Fruit fly (Drosophila melanogaster) whole organism, embryonic: ENCODE data around the gene Syp.

ENCODE experiments used
- ATbp ChIP-seq: fragments of 200-800 bp; sonication (Bioruptor generic); optimal IDR thresholded peaks from 2 replicates; lab custom pipeline; 2017; ENCODE audit warnings: missing biosample characterization, mild to moderate bottlenecking, missing genetic modification characterization, missing genetic modification reagents
- Atf6 ChIP-seq: fragments of 200-800 bp; sonication (Bioruptor generic); IDR thresholded peaks from 2 replicates; pipeline ENCODE4 v1.3.6; 2022; ENCODE audit warnings: missing biosample characterization, missing genetic modification characterization
- B-H1 ChIP-seq: fragments of 200-800 bp; sonication (Bioruptor generic); IDR thresholded peaks from 3 replicates; pipeline ENCODE4 v1.3.6; 2022; ENCODE audit warnings: missing biosample characterization, missing genetic modification characterization
- Bdp1 ChIP-seq: fragments of 200-800 bp; sonication (Bioruptor generic); optimal IDR thresholded peaks from 3 replicates; lab custom pipeline; 2016; ENCODE audit warnings: missing biosample characterization, missing genetic modification characterization
- Blimp-1 ChIP-seq: fragments of 200-800 bp; sonication (Bioruptor generic); optimal IDR thresholded peaks from 3 replicates; lab custom pipeline; 2018; ENCODE audit warnings: missing biosample characterization, missing genetic modification characterization, mild to moderate bottlenecking, moderate library complexity, missing genetic modification reagents
- CG10274 ChIP-seq: fragments of 200-800 bp; sonication (Bioruptor generic); optimal IDR thresholded peaks from 3 replicates; lab custom pipeline; 2017; ENCODE audit warnings: missing biosample characterization, mild to moderate bottlenecking, missing genetic modification characterization
- CG11093 ChIP-seq: fragments of 200-800 bp; sonication (Bioruptor generic); IDR thresholded peaks from 3 replicates; pipeline ENCODE4 v1.3.6; 2022; ENCODE audit warnings: missing biosample characterization, missing genetic modification characterization
- CG15073 ChIP-seq: fragments of 200-800 bp; sonication (Bioruptor generic); optimal IDR thresholded peaks from 2 replicates; lab custom pipeline; 2016; ENCODE audit warnings: missing biosample characterization, missing genetic modification characterization
- CG1602 ChIP-seq: fragments of 200-800 bp; sonication (Bioruptor generic); optimal IDR thresholded peaks from 3 replicates; lab custom pipeline; 2016; ENCODE audit warnings: missing biosample characterization, missing genetic modification characterization
- CG16863 ChIP-seq: fragments of 200-800 bp; sonication (Bioruptor generic); optimal IDR thresholded peaks from 3 replicates; lab custom pipeline; 2016; ENCODE audit warnings: missing biosample characterization, missing genetic modification characterization
- CG17328 ChIP-seq: fragments of 200-800 bp; sonication (Bioruptor generic); IDR thresholded peaks from 2 replicates; pipeline ENCODE4 v1.3.6; 2022; ENCODE audit warnings: missing biosample characterization, missing genetic modification characterization
- CG17359 ChIP-seq: fragments of 200-800 bp; sonication (Bioruptor generic); optimal IDR thresholded peaks from 3 replicates; lab custom pipeline; 2018; ENCODE audit warnings: missing biosample characterization, mild to moderate bottlenecking, missing genetic modification characterization, moderate library complexity
- CG2116 ChIP-seq: fragments of 200-800 bp; sonication (Bioruptor generic); optimal IDR thresholded peaks from 3 replicates; lab custom pipeline; 2018; ENCODE audit warnings: missing biosample characterization, mild to moderate bottlenecking, missing genetic modification characterization
- CG2889 ChIP-seq: fragments of 200-800 bp; sonication (Bioruptor generic); IDR thresholded peaks from 3 replicates; pipeline ENCODE4 v1.3.6; 2022; ENCODE audit warnings: missing biosample characterization, missing genetic modification characterization
- CG4820 ChIP-seq: fragments of 200-800 bp; sonication (Bioruptor generic); optimal IDR thresholded peaks from 3 replicates; lab custom pipeline; 2016; ENCODE audit warnings: missing biosample characterization, missing genetic modification characterization
- CG7786 ChIP-seq: fragments of 200-800 bp; sonication (Bioruptor generic); optimal IDR thresholded peaks from 2 replicates; lab custom pipeline; 2016; ENCODE audit warnings: missing biosample characterization, missing genetic modification characterization
- CG8290 ChIP-seq, 3 experiments: fragments of 200-800 bp; sonication (Bioruptor generic); optimal IDR thresholded peaks; 2 replicates each; lab custom pipeline; 2016 to 2019; ENCODE audit warnings: missing biosample characterization in 3 of 3, missing genetic modification characterization in 3 of 3, mild to moderate bottlenecking in 2 of 3, moderate library complexity in 1 of 3
- CG8359 ChIP-seq: fragments of 200-800 bp; sonication (Bioruptor generic); optimal IDR thresholded peaks from 2 replicates; lab custom pipeline; 2017; ENCODE audit warnings: missing biosample characterization, mild to moderate bottlenecking, missing genetic modification characterization, borderline replicate concordance
- CG9215 ChIP-seq: fragments of 200-800 bp; sonication (Bioruptor generic); IDR thresholded peaks from 2 replicates; pipeline ENCODE4 v1.3.6; 2022; ENCODE audit warnings: missing biosample characterization, missing genetic modification characterization
- Chrac-16 ChIP-seq: fragments of 200-800 bp; sonication (Bioruptor generic); optimal IDR thresholded peaks from 3 replicates; lab custom pipeline; 2016; ENCODE audit warnings: missing biosample characterization, missing genetic modification characterization
- Dip3 ChIP-seq: fragments of 200-800 bp; sonication (Bioruptor generic); optimal IDR thresholded peaks from 3 replicates; lab custom pipeline; 2016; ENCODE audit warnings: missing biosample characterization, missing genetic modification characterization
- Elba2 ChIP-seq: fragments of 200-800 bp; sonication (Bioruptor generic); optimal IDR thresholded peaks from 3 replicates; lab custom pipeline; 2016; ENCODE audit warnings: missing biosample characterization, missing genetic modification characterization
- H2.0 ChIP-seq: fragments of 200-800 bp; sonication (Bioruptor generic); IDR thresholded peaks from 2 replicates; pipeline ENCODE4 v1.3.6; 2022; ENCODE audit warnings: missing biosample characterization, missing genetic modification characterization
- Kr ChIP-seq: fragments of 200-800 bp; sonication (Bioruptor generic); optimal IDR thresholded peaks from 2 replicates; lab custom pipeline; 2017; ENCODE audit warnings: missing biosample characterization, mild to moderate bottlenecking, missing genetic modification characterization
- PHDP ChIP-seq: fragments of 200-800 bp; sonication (Bioruptor generic); optimal IDR thresholded peaks from 3 replicates; lab custom pipeline; 2018; ENCODE audit warnings: missing biosample characterization, mild to moderate bottlenecking, missing genetic modification characterization, moderate library complexity
- Ptx1 ChIP-seq: fragments of 200-800 bp; sonication (Bioruptor generic); IDR thresholded peaks from 2 replicates; pipeline ENCODE4 v1.3.6; 2022; ENCODE audit warnings: missing biosample characterization, missing genetic modification characterization
- cad ChIP-seq: fragments of >200 bp; optimal IDR thresholded peaks from 2 replicates; lab custom pipeline; 2017; ENCODE audit warnings: missing biosample characterization, missing genetic modification characterization
- cato ChIP-seq: fragments of 200-800 bp; sonication (Bioruptor generic); optimal IDR thresholded peaks from 2 replicates; lab custom pipeline; 2016; ENCODE audit warnings: missing biosample characterization, missing genetic modification characterization, borderline replicate concordance
- corto ChIP-seq: fragments of 200-800 bp; sonication (Bioruptor generic); optimal IDR thresholded peaks from 2 replicates; lab custom pipeline; 2016; ENCODE audit warnings: missing biosample characterization, mild to moderate bottlenecking, missing genetic modification characterization, moderate library complexity
- cwo ChIP-seq: fragments of 200-800 bp; sonication (Bioruptor generic); optimal IDR thresholded peaks from 3 replicates; lab custom pipeline; 2017; ENCODE audit warnings: missing biosample characterization, missing genetic modification characterization, mild to moderate bottlenecking, moderate library complexity, missing genetic modification reagents
- exex ChIP-seq: fragments of 200-800 bp; sonication (Bioruptor generic); optimal IDR thresholded peaks from 4 replicates; lab custom pipeline; 2018; ENCODE audit warnings: missing biosample characterization, mild to moderate bottlenecking, missing genetic modification characterization, moderate library complexity
- eyg ChIP-seq: fragments of 200-800 bp; sonication (Bioruptor generic); optimal IDR thresholded peaks from 3 replicates; lab custom pipeline; 2016; ENCODE audit warnings: missing biosample characterization, missing genetic modification characterization
- ham ChIP-seq: fragments of 200-800 bp; sonication (Bioruptor generic); IDR thresholded peaks from 2 replicates; pipeline ENCODE4 v1.3.6; 2022; ENCODE audit warnings: missing biosample characterization, missing genetic modification characterization
- hb ChIP-seq: fragments of 200-800 bp; sonication (Bioruptor generic); IDR thresholded peaks from 3 replicates; pipeline ENCODE4 v1.3.6; 2022; ENCODE audit warnings: missing biosample characterization, missing genetic modification characterization; ENCODE audit not compliant: partially characterized antibody
- jigr1 ChIP-seq: fragments of 200-800 bp; sonication (Bioruptor generic); IDR thresholded peaks from 3 replicates; pipeline ENCODE4 v1.3.6; 2022; ENCODE audit warnings: missing biosample characterization, missing genetic modification characterization
- jing ChIP-seq: fragments of 200-800 bp; sonication (Bioruptor generic); optimal IDR thresholded peaks from 2 replicates; lab custom pipeline; 2018; ENCODE audit warnings: missing biosample characterization, mild to moderate bottlenecking, missing genetic modification characterization
- lov ChIP-seq, 2 experiments: fragments of 200-800 bp in 1 of 2; fragments of >200 bp in 1 of 2; sonication (Bioruptor generic) in 1 of 2; IDR thresholded peaks in 1 of 2; optimal IDR thresholded peaks in 1 of 2; 2 replicates in 1 of 2; 3 replicates in 1 of 2; pipeline versions ENCODE4 v1.3.6 to Lab custom; 2017 to 2022; ENCODE audit warnings: missing biosample characterization in 1 of 2, missing genetic modification characterization in 1 of 2
- nau ChIP-seq: fragments of 200-800 bp; sonication (Bioruptor generic); optimal IDR thresholded peaks from 3 replicates; lab custom pipeline; 2017; ENCODE audit warnings: missing biosample characterization, mild to moderate bottlenecking, missing genetic modification characterization, missing genetic modification reagents
- nerfin-1 ChIP-seq: fragments of 200-800 bp; sonication (Bioruptor generic); optimal IDR thresholded peaks from 3 replicates; lab custom pipeline; 2019; ENCODE audit warnings: missing biosample characterization, mild to moderate bottlenecking, missing genetic modification characterization, moderate library complexity
- nerfin-2 ChIP-seq: fragments of 200-800 bp; sonication (Bioruptor generic); IDR thresholded peaks from 2 replicates; pipeline ENCODE4 v1.3.6; 2022; ENCODE audit warnings: missing biosample characterization, missing genetic modification characterization; ENCODE audit not compliant: partially characterized antibody
- odd ChIP-seq: fragments of 200-800 bp; sonication (Bioruptor generic); optimal IDR thresholded peaks from 2 replicates; lab custom pipeline; 2017; ENCODE audit warnings: missing biosample characterization, mild to moderate bottlenecking, missing genetic modification characterization
- pzg ChIP-seq: fragments of 200-800 bp; sonication (Bioruptor generic); optimal IDR thresholded peaks from 3 replicates; lab custom pipeline; 2018; ENCODE audit warnings: missing biosample characterization, mild to moderate bottlenecking, missing genetic modification characterization, moderate library complexity
- rib ChIP-seq: fragments of 200-800 bp; sonication (Bioruptor generic); IDR thresholded peaks from 2 replicates; pipeline ENCODE4 v1.3.6; 2022; ENCODE audit warnings: missing biosample characterization, missing genetic modification characterization
- stc ChIP-seq: fragments of 200-800 bp; sonication (Bioruptor generic); IDR thresholded peaks from 2 replicates; pipeline ENCODE4 v1.3.6; 2022; ENCODE audit warnings: missing biosample characterization, missing genetic modification characterization
- tin ChIP-seq: fragments of 200-800 bp; sonication (Bioruptor generic); optimal IDR thresholded peaks from 3 replicates; lab custom pipeline; 2016; ENCODE audit warnings: missing biosample characterization, missing genetic modification characterization
- toy ChIP-seq: fragments of 200-800 bp; sonication (Bioruptor generic); IDR thresholded peaks from 2 replicates; pipeline ENCODE4 v1.3.6; 2022; ENCODE audit warnings: missing biosample characterization, missing genetic modification characterization
- trem ChIP-seq: fragments of 200-800 bp; optimal IDR thresholded peaks from 3 replicates; lab custom pipeline; 2019; ENCODE audit warnings: missing biosample characterization, mild to moderate bottlenecking, missing genetic modification characterization, moderate library complexity
- trh ChIP-seq: fragments of 200-800 bp; sonication (Bioruptor generic); optimal IDR thresholded peaks from 2 replicates; lab custom pipeline; 2016; ENCODE audit warnings: missing biosample characterization, missing genetic modification characterization
- wek ChIP-seq: fragments of 200-800 bp; sonication (Bioruptor generic); optimal IDR thresholded peaks from 3 replicates; lab custom pipeline; 2018; ENCODE audit warnings: missing biosample characterization, mild to moderate bottlenecking, missing genetic modification characterization, moderate library complexity
- yki ChIP-seq: fragments of >200 bp; optimal IDR thresholded peaks from 3 replicates; lab custom pipeline; 2018
- zf30C ChIP-seq: fragments of 200-800 bp; sonication (Bioruptor generic); optimal IDR thresholded peaks from 3 replicates; lab custom pipeline; 2018; ENCODE audit warnings: missing biosample characterization, mild to moderate bottlenecking, missing genetic modification characterization

The Syp gene

DNA sequence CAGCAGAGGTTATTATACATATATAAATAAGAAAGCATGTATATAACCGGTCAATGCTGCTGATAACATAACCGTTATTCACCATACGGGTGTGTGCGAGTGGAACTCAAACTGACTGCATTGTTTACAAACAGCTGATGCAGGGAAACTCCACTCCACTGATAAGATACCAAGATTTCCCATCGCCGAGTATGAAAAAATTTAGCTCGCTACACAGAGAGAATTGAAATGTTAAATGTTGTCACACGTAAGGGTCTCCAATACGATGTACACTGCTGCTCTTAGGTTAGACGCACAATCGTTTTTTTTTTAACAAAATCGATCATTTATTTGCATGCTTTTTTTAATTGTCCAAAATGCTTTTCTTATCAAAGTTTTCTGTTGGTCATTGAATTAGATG is 77.1 kb downstream of the Syp start (continued):
- TF ChIP-seq rib (GFP tag; lab: Robert Waterston, UW) (no peak), H2.0 (GFP tag; lab: Robert Waterston, UW) (no peak; the same call in 1 of the 2 replicates), CG8290 (GFP tag; optimal IDR thresholded peaks at IDR 0.05; lab: Kevin White, UChicago) (no peak), CG8290 (tag; optimal IDR thresholded peaks at IDR 0.05; lab: Kevin White, UChicago) (no peak), Blimp-1 (GFP tag; lab: Kevin White, UChicago) (peak; percentile 32), nau (GFP tag; lab: Kevin White, UChicago) (no peak), tin (GFP tag; lab: Kevin White, UChicago) (no peak), Atf6 (GFP tag; lab: Robert Waterston, UW) (peak; percentile 32; the same call in 1 of the 2 replicates), wek (no peak), ham (no peak), CG16863 (no peak), B-H1 (GFP tag; lab: Robert Waterston, UW) (no peak), jing (GFP tag; lab: Kevin White, UChicago) (no peak), CG1602 (peak; percentile 18), Ptx1 (GFP tag; lab: Robert Waterston, UW) (peak; percentile 38; the same call in 1 of the 2 replicates), cad (GFP tag; lab: Kevin White, UChicago) (no peak), odd (GFP tag; lab: Kevin White, UChicago) (no peak), CG2889 (GFP tag; lab: Robert Waterston, UW) (0 out of 3 replicates have a peak, but pooled peaks have one; percentile 17), CG11093 (GFP tag; lab: Robert Waterston, UW) (no peak), Chrac-16 (GFP tag; lab: Kevin White, UChicago) (peak; percentile 10), Bdp1 (no peak), CG8359 (GFP tag; lab: Kevin White, UChicago) (no peak), pzg (GFP tag; lab: Kevin White, UChicago) (no peak), nerfin-2 (GFP tag; lab: Robert Waterston, UW) (no peak), CG10274 (no peak), trem (tag; lab: Kevin White, UChicago) (no peak), CG9215 (no peak), CG2116 (GFP tag; lab: Kevin White, UChicago) (no peak), hb (GFP tag; lab: Robert Waterston, UW) (no peak), ATbp (GFP tag; lab: Kevin White, UChicago) (peak; percentile 10), CG4820 (GFP tag; lab: Kevin White, UChicago) (no peak), CG17328 (GFP tag; lab: Robert Waterston, UW) (peak; percentile 44), yki (lab: Kevin White, UChicago) (no peak), PHDP (tag; lab: Kevin White, UChicago) (peak; percentile 39), trh (GFP tag; lab: Kevin White, UChicago) (no peak), Kr (GFP tag; lab: Kevin White, UChicago) (no peak), CG7786 (GFP tag; lab: Kevin White, UChicago) (no peak), corto (no peak), stc (GFP tag; lab: Robert Waterston, UW) (peak; percentile 48; the same call in 1 of the 2 replicates), cato (GFP tag; lab: Kevin White, UChicago) (no peak), lov (optimal IDR thresholded peaks at IDR 0.05; lab: Kevin White, UChicago) (no peak), lov (GFP tag; IDR thresholded peaks at IDR 0.05; lab: Robert Waterston, UW) (no peak), nerfin-1 (no peak), cwo (GFP tag; lab: Kevin White, UChicago) (no peak), jigr1 (GFP tag; lab: Robert Waterston, UW) (no peak), eyg (GFP tag; lab: Kevin White, UChicago) (no peak), Dip3 (GFP tag; lab: Kevin White, UChicago) (no peak), CG15073 (GFP tag; lab: Kevin White, UChicago) (no peak), toy (GFP tag; lab: Robert Waterston, UW) (no peak), CG17359 (tag; lab: Kevin White, UChicago) (peak; percentile 16), Elba2 (GFP tag; lab: Kevin White, UChicago) (no peak), exex (no peak), zf30C (GFP tag; lab: Kevin White, UChicago) (peak; percentile 62)
